Fruit fly (Drosophila melanogaster): Measurements from ENCODE around the gene Elys.

Gene Elys

dm6 chrX:19663859-19664728 lies 12.0 kb downstream of the Elys start, which contains the start of the genes CG14223 and Ssu72 (continued):
- TF ChIP-seq spab (GFP tag; optimal IDR thresholded peaks at IDR 0.05) (no peak), acj6 (GFP tag; optimal IDR thresholded peaks at IDR 0.05) (peak; percentile 14), fd85E (GFP tag; optimal IDR thresholded peaks at IDR 0.05) (no peak), svp (GFP tag) (no peak), Ets96B (tag; optimal IDR thresholded peaks at IDR 0.05) (no peak), CG9139 (GFP tag; optimal IDR thresholded peaks at IDR 0.05) (no peak), Sox14 (GFP tag; optimal IDR thresholded peaks at IDR 0.05) (no peak), Hr4 (GFP tag; optimal IDR thresholded peaks at IDR 0.05) (peak; percentile 4), CG3919 (GFP tag; optimal IDR thresholded peaks at IDR 0.05) (no peak), CG7368 (GFP tag; optimal IDR thresholded peaks at IDR 0.05) (no peak), CG6808 (GFP tag; optimal IDR thresholded peaks at IDR 0.05) (no peak), Hr39 (GFP tag; optimal IDR thresholded peaks at IDR 0.05) (no peak), CG34406 (GFP tag; optimal IDR thresholded peaks at IDR 0.05) (no peak)

- TF ChIP-seq CG6854 (GFP tag; optimal IDR thresholded peaks at IDR 0.05), result peak; percentile 23
- peak; percentile 33 for TF ChIP-seq esn (GFP tag; optimal IDR thresholded peaks at IDR 0.05)
- TF ChIP-seq CG11294 (GFP tag; IDR thresholded peaks at IDR 0.05), result 0 out of 2 replicates have a peak, but pooled peaks have one; percentile 19
- TF ChIP-seq dsx (GFP tag; optimal IDR thresholded peaks at IDR 0.05; ENCODE audit: poor library complexity, severe bottlenecking), result peak; percentile 27
- peak; percentile 27 for TF ChIP-seq Met (GFP tag; optimal IDR thresholded peaks at IDR 0.05)
- peak; percentile 56 for TF ChIP-seq CG31627 (GFP tag; optimal IDR thresholded peaks at IDR 0.05)
- peak; percentile 26 for TF ChIP-seq topi (GFP tag; optimal IDR thresholded peaks at IDR 0.05)
- no peak for TF ChIP-seq fd85E (GFP tag; optimal IDR thresholded peaks at IDR 0.05)
- TF ChIP-seq eg (GFP tag; IDR thresholded peaks at IDR 0.05), result peak; percentile 80
- peak; percentile 50 for TF ChIP-seq cyc (GFP tag; optimal IDR thresholded peaks at IDR 0.05)
- TF ChIP-seq CG8319 (GFP tag; optimal IDR thresholded peaks at IDR 0.05), result no peak
- TF ChIP-seq Gug (GFP tag; IDR thresholded peaks at IDR 0.05), result peak; percentile 32; the same call in 1 of the 2 replicates
- TF ChIP-seq CG34406 (GFP tag; optimal IDR thresholded peaks at IDR 0.05), result no peak
- TF ChIP-seq CG6808 (GFP tag; optimal IDR thresholded peaks at IDR 0.05), result no peak
- TF ChIP-seq Sox14 (GFP tag; optimal IDR thresholded peaks at IDR 0.05), result peak; percentile 46
- TF ChIP-seq net (GFP tag; optimal IDR thresholded peaks at IDR 0.05), result no peak
- TF ChIP-seq CG1621 (tag; optimal IDR thresholded peaks at IDR 0.05), result peak; percentile 55
- TF ChIP-seq dac (GFP tag; optimal IDR thresholded peaks at IDR 0.05), result no peak
- TF ChIP-seq CG7368 (GFP tag; optimal IDR thresholded peaks at IDR 0.05), result no peak
- TF ChIP-seq Ets96B (tag; optimal IDR thresholded peaks at IDR 0.05), result peak; percentile 5
- TF ChIP-seq svp (GFP tag), result peak; percentile 93
- TF ChIP-seq Hr39 (GFP tag; optimal IDR thresholded peaks at IDR 0.05), result peak; percentile 50
- peak; percentile 30 for TF ChIP-seq CG6792 (GFP tag; optimal IDR thresholded peaks at IDR 0.05)
- TF ChIP-seq Lpt (GFP tag; optimal IDR thresholded peaks at IDR 0.05), result no peak
- TF ChIP-seq Hr38 (GFP tag; optimal IDR thresholded peaks at IDR 0.05), result no peak
- TF ChIP-seq CG10669 (GFP tag; optimal IDR thresholded peaks at IDR 0.05), result peak; percentile 22
- TF ChIP-seq Eip93F (GFP tag; optimal IDR thresholded peaks at IDR 0.05), result no peak
- peak; percentile 28 for TF ChIP-seq Eip75B (GFP tag; optimal IDR thresholded peaks at IDR 0.05)
- TF ChIP-seq Sox102F (GFP tag; optimal IDR thresholded peaks at IDR 0.05), result no peak
- no peak for TF ChIP-seq Sox15 (GFP tag; optimal IDR thresholded peaks at IDR 0.05)
- no peak for TF ChIP-seq CG6276 (GFP tag; optimal IDR thresholded peaks at IDR 0.05)
- no peak for TF ChIP-seq fd59A (GFP tag; optimal IDR thresholded peaks at IDR 0.05)
- TF ChIP-seq CG15336 (GFP tag; IDR thresholded peaks at IDR 0.05), result peak; percentile 28; the same call in 1 of the 2 replicates
- TF ChIP-seq ss (GFP tag; optimal IDR thresholded peaks at IDR 0.05), result peak in 1 of 2 experiments; percentile 32
- TF ChIP-seq acj6 (GFP tag; optimal IDR thresholded peaks at IDR 0.05), result peak; percentile 20
- peak; percentile 46 for TF ChIP-seq CG3919 (GFP tag; optimal IDR thresholded peaks at IDR 0.05)
- TF ChIP-seq CG8119 (GFP tag; IDR thresholded peaks at IDR 0.05), result 0 out of 3 replicates have a peak, but pooled peaks have one; percentile 27
- TF ChIP-seq CG11762 (GFP tag; optimal IDR thresholded peaks at IDR 0.05; ENCODE audit: insufficient read depth), result no peak
- TF ChIP-seq Eip78C (GFP tag), result peak; percentile 71
- TF ChIP-seq pdm3 (GFP tag; optimal IDR thresholded peaks at IDR 0.05), result peak; percentile 36
- no peak for TF ChIP-seq CG9139 (GFP tag; optimal IDR thresholded peaks at IDR 0.05)
- TF ChIP-seq CG11902 (GFP tag; optimal IDR thresholded peaks at IDR 0.05), result peak; percentile 92
- TF ChIP-seq OdsH (GFP tag; optimal IDR thresholded peaks at IDR 0.05), result peak; percentile 23
- TF ChIP-seq CG10631 (GFP tag; optimal IDR thresholded peaks at IDR 0.05), result no peak
Measured at dm6 chrX:19665684-19666141, 13.6 kb downstream of the Elys start.
